Worm (Caenorhabditis elegans): ENCODE measurements around the gene C09G12.17.

ce11 chrIV:3467751-3468150 is 28.5 kb downstream of the C09G12.17 start:
- no peak for TF ChIP-seq nhr-237 (tag; optimal IDR thresholded peaks at IDR 0.05)
- no peak for TF ChIP-seq unc-120 (tag; optimal IDR thresholded peaks at IDR 0.05; ENCODE audit: poor library complexity, severe bottlenecking)
- TF ChIP-seq zip-8 (tag; optimal IDR thresholded peaks at IDR 0.05), result no peak
- TF ChIP-seq lin-13 (tag; optimal IDR thresholded peaks at IDR 0.05), result no peak
- no peak for TF ChIP-seq sptf-1 (tag; optimal IDR thresholded peaks at IDR 0.05)
- no peak for TF ChIP-seq blmp-1 (tag; optimal IDR thresholded peaks at IDR 0.05)
- TF ChIP-seq unc-39 (tag; optimal IDR thresholded peaks at IDR 0.05), result no peak
- no peak for TF ChIP-seq flh-1 (GFP tag; optimal IDR thresholded peaks at IDR 0.05)

Measured in whole organism, mixed stage, embryonic.